Worm (Caenorhabditis elegans) whole organism, early embryonic: ENCODE data around the gene Y44A6D.7.

Source experiments
- aly-1 ChIP-seq: sonication (generic microtip); optimal IDR thresholded peaks from 2 replicates; lab custom pipeline; 2016; ENCODE audit warnings: missing genetic modification characterization, missing compliant biosample characterization
- ama-1 ChIP-seq: fragments of 150-350 bp; optimal IDR thresholded peaks from 2 replicates; lab custom pipeline; 2014
- ceh-13 ChIP-seq: fragments of 200-800 bp; sonication (Bioruptor generic); optimal IDR thresholded peaks from 2 replicates; lab custom pipeline; 2018; ENCODE audit warnings: mild to moderate bottlenecking, missing genetic modification characterization, missing compliant biosample characterization
- flt-1 ChIP-seq: fragments of 200-800 bp; sonication (Bioruptor generic); IDR thresholded peaks from 2 replicates; pipeline ENCODE4 v1.3.6; 2022; ENCODE audit warnings: missing genetic modification characterization, missing compliant biosample characterization
- hmbx-1 ChIP-seq: sonication (generic microtip); optimal IDR thresholded peaks from 2 replicates; lab custom pipeline; 2016; ENCODE audit warnings: mild to moderate bottlenecking, missing genetic modification characterization, missing compliant biosample characterization
- tbx-11 ChIP-seq: fragments of 200-800 bp; sonication (Bioruptor generic); IDR thresholded peaks from 2 replicates; pipeline ENCODE4 v1.3.6; 2022; ENCODE audit warnings: missing genetic modification characterization, missing compliant biosample characterization
- tra-4 ChIP-seq: sonication (generic microtip); optimal IDR thresholded peaks from 2 replicates; lab custom pipeline; 2017; ENCODE audit warnings: missing genetic modification characterization, missing compliant biosample characterization

DNA sequence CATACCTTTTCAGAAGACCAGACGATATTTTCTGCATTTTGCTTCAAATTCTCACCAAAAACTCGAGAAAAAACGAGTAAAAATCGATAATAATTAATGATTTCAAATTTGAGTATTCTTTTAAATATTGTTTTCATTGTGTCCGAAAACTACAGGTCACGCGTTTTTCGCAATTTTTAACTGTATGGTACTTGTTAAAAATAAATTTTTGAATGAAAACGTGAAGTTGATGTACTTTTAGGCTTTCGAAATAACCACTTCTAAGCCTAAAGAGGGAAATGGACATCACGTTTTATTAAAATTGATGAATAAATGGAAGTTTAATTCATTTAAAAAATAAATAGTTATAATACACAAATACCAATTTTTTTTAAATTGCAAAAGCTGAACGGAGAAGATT, 11.6 kb upstream of the Y44A6D.7 start, which contains the start of gene Y44A6D.5:
- TF ChIP-seq ama-1 (lab: Kevin White, UChicago) = no peak
- no peak for TF ChIP-seq aly-1 (tag; lab: Kevin White, UChicago)
- TF ChIP-seq tra-4 (tag; lab: Kevin White, UChicago) = no peak
- no peak for TF ChIP-seq hmbx-1
- TF ChIP-seq tbx-11 (GFP tag; lab: Robert Waterston, UW) = no peak
- no peak for TF ChIP-seq ceh-13
- no peak for TF ChIP-seq flt-1 (GFP tag; lab: Robert Waterston, UW)
